Fruit fly (Drosophila melanogaster): ENCODE data around the gene CG8028.

CG8028 gene

DNA sequence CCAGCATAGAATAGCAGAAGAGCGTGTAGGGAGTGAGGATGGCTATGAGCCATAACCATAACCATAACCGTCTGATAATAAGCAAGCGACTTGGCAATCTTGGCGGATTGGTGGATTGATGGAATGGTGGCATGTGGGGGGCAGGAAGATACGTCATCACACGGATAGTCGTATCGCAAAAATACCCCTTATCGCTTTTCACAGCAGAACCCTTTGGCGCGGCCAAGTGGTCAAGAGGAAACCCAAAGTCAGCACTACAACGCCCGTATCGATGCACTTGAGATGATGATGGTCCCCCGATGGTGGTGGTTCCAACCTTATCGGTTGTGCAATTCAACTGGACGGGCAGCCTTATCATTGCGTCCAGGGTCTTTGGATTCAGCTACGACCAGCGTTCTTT, 5.3 kb upstream of the CG8028 start:
- no peak for TF ChIP-seq CTCF (optimal IDR thresholded peaks at IDR 0.05)
- TF ChIP-seq CG8478 (optimal IDR thresholded peaks at IDR 0.05): no peak

DNA sequence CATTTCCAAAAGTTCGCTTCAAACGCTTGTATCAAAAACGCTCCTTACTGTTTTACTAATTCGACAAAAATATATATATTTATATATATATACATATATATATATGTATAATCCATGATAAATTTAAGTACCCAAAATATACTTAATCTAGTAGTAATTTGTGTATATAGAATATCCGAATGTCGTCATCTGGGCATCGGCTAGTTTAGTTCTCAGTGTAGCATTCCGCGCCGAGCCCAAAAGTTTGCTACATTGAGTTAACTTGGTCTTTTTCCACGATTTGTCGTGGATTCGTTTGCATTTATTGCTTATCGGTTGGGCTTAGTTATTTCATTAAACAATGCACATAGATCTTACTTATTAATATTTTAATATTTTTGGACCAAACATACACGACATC, 1.1 kb upstream of the CG8028 start:
- TF ChIP-seq CTCF (optimal IDR thresholded peaks at IDR 0.05) (no peak), CG8478 (optimal IDR thresholded peaks at IDR 0.05) (no peak)

DNA sequence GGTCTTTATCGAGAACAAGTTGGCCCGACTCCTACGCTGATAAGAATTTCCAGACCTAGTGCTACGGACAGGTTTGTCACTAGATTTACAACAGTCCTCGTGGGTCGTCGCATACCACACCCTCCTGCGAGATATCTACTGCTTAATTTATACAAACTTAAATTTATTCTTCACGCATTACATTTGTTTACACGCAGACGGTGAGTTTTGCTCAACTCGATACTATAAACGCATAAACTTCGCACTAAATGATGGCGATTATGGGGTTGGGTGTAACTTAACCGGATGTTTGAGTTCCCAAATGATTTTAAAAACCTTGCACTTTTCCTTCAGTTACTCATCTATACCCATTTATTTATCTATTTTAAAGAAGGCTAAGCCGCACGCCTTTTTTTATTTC, 536 bp upstream of the CG8028 start:
- no peak for TF ChIP-seq CG8478 (optimal IDR thresholded peaks at IDR 0.05)

DNA sequence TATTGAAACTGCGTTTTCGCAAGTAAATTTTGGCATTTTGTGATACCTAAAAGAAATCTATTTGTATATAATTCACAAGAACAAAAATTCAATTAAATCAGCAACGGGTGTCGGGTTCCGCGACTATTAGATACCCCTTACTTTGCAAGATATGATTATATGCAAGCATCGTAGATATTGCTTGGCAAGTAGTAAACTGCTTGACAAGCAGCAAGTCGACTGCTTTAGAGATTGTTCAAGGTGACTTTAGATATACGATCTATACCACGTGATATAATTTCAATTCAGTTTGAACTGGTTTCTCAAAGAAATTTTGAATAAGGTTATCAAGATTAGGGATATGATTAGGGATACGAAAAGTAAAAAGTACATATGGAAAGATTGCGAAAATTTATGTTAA, 1.8 kb downstream of the CG8028 start:
- TF ChIP-seq CTCF (optimal IDR thresholded peaks at IDR 0.05) (no peak), CG8478 (optimal IDR thresholded peaks at IDR 0.05) (no peak)

DNA sequence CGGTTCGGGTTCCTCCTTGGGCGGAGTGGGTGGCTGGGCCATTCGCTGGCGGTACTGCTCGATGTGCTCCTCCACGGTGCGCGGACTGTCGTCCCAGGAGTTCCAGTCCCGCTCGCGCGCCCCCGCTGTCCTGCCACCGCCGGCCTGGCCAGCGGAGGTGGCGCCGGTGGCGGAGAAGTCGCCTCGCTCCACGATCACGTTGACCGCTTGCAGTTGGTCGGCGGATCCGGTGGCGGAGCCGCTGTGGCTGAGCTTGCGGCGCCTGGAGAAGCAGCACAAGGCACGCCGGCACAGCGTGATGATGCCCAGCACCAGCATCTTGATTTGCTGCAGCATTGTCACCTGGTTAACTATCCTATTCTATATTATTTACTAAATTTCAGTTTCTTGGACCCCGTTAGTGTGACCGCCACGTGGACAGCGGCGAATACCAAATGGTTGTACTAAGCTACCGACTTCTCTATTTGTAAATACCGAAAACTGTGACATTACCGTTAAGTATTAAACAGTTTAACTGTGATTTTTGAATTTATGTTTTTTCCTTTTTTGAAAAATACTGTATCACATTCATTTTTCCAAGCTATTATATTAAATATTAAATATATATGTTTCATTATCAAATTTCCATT, 3.5 kb downstream of the CG8028 start, which contains the start of the genes CG32537 and CG32536:
Gene CG32537 (minus strand): TSS at position 51 of the 629 bp plus-strand sequence.
Gene CG32536 (minus strand): TSS at position 410 of the 629 bp plus-strand sequence.
- TF ChIP-seq CTCF (optimal IDR thresholded peaks at IDR 0.05): no peak
- no peak for TF ChIP-seq CG8478 (optimal IDR thresholded peaks at IDR 0.05)

DNA sequence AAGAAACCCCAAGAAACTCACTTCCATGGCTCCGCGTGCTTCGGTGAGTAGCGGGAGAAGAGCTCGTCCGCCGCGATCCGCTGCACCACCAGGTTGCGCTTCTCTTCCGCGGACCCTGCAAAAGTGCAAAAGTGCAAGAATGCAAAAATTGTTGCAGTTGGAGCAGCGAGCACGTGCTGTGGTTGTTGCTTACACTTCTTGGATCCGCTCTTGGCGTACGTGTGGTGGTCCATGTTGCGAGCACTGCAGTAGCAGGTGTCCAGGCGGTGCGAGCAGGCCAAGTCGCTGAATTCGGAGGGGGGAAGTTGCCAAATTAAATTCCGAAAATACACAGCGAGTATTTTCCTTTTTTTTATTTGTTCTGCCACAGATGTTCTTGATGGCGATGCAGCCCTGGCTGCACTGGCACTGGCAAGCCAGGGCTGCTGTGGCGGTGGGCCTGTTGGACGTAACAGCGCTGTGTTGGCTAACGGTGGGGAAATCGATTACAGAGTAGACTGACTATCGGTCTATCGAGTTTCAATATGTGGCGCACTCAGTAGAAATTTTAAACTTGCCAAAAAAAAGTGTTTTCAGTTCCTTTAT, 11.6 kb downstream of the CG8028 start, which contains the start of gene CG8010:
Gene CG8010 (minus strand): TSS at position 413 of the 585 bp plus-strand sequence.
- no peak for TF ChIP-seq CG8478 (optimal IDR thresholded peaks at IDR 0.05)
- peak; percentile 27 to 35 for TF ChIP-seq CTCF (optimal IDR thresholded peaks at IDR 0.05)

DNA sequence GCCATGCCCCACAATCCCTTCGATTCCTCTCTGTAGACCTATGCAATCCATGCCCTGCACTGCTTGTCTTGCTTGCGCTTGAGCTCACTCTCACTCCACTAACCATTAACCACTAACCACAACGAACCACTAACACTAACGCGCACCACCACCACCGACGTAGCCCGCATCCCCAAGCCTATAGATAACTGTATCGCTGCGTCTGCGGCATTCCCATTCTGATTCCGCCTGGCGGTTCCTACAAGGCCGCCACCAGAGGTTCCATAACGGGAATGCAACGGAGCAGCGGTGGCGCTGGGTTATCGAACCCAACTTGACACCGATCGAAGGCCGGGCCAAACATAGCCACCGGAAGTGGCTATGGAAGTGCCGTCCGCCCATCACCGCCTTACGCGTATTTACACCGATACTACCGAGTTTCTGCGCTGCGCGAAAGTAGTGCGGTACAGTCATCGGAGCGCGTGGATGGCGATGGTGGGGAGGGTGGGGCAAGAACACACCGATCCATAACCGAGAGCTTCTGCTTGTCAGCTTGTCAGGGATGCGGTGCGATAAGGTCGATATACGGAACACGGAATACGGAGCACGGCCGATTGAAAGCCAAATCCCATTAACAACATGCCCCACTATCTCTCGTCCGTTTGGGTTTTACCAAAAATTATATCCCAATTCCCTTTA, 14.2 kb downstream of the CG8028 start:
- TF ChIP-seq CG8478 (optimal IDR thresholded peaks at IDR 0.05): no peak
- TF ChIP-seq CTCF (optimal IDR thresholded peaks at IDR 0.05): no peak

dm6 chrX:19264396-19264795, 15.8 kb downstream of the CG8028 start:
- TF ChIP-seq CG8478 (optimal IDR thresholded peaks at IDR 0.05): no peak
- no peak for TF ChIP-seq CTCF (optimal IDR thresholded peaks at IDR 0.05)

DNA sequence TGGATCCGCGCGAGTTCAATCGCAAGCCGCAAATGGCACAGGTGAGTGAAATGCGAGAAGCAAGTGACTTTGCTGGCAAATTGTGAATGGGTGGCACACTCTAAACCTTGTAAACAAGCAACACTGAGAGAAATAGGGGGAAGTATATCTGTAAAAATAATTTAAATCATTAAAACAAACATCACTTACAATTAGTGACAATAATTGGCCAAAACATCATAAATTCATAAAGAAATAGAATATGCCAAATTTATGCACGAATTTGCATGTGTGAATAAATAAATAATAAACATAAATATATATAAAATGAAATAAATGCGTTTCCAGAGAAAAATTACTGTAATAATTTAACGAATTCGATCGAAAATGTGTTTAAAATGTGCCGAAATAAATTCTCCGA, 17.6 kb downstream of the CG8028 start:
- no peak for TF ChIP-seq CG8478 (optimal IDR thresholded peaks at IDR 0.05)
- TF ChIP-seq CTCF (optimal IDR thresholded peaks at IDR 0.05): no peak

DNA sequence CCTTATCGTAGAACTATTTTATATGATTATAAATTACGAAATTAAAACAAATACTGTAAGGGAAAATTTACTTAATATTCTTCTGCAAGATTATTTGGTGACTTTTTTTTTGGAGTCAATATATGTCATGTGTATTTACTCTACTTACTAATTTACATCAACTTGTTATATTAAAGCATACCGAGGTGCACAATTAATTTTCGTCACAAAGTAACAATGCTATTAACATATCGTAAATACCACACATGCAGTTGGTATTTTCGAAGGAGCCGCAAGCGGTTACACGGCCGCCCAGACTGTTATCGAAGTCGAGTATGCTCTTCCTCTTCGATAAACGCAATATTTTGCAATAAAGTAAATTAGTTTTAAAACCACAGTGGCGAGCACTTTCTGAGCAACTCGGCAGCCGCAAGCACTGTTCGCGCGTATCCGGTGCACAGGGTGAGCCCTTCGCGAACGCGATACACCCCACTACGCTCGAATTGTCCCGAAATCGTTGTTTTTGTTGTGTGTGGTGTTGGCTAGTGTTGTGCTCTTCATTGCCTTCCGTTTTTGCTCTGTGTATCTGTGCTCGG, 18.5 kb downstream of the CG8028 start, which contains the start of gene Vav:
Gene Vav (plus strand): TSS at position 293 of the 575 bp plus-strand sequence.
- peak; percentile 7 to 35 for TF ChIP-seq CTCF (optimal IDR thresholded peaks at IDR 0.05)
- TF ChIP-seq CG8478 (optimal IDR thresholded peaks at IDR 0.05): no peak

DNA sequence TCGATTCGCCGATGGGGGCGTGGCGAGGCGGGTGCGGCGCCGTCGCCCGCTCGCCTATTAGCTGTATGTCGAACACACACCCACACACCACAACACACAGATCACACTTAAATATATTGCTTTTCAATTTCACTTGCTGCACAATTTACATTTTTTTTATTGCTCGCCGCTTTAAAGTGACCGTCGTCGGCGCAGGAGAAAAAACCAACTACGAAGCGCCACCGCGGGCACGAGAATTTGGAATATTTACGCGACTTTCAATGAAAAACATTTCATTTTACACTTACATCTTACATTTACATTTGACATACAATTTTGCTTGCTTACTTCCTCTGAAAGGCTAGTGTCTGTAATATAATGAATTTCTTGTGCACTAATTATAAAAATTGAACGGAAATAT, 19.1 kb downstream of the CG8028 start, which contains the start of gene rictor:
Gene rictor (minus strand): TSS at position 170 of the 400 bp plus-strand sequence.
- no peak for TF ChIP-seq CG8478 (optimal IDR thresholded peaks at IDR 0.05)
- peak; percentile 55 to 71 for TF ChIP-seq CTCF (optimal IDR thresholded peaks at IDR 0.05)

dm6 chrX:19260696-19260989, 19.5 kb downstream of the CG8028 start:
- no peak for TF ChIP-seq CG8478 (optimal IDR thresholded peaks at IDR 0.05)
- no peak for TF ChIP-seq CTCF (optimal IDR thresholded peaks at IDR 0.05)

DNA sequence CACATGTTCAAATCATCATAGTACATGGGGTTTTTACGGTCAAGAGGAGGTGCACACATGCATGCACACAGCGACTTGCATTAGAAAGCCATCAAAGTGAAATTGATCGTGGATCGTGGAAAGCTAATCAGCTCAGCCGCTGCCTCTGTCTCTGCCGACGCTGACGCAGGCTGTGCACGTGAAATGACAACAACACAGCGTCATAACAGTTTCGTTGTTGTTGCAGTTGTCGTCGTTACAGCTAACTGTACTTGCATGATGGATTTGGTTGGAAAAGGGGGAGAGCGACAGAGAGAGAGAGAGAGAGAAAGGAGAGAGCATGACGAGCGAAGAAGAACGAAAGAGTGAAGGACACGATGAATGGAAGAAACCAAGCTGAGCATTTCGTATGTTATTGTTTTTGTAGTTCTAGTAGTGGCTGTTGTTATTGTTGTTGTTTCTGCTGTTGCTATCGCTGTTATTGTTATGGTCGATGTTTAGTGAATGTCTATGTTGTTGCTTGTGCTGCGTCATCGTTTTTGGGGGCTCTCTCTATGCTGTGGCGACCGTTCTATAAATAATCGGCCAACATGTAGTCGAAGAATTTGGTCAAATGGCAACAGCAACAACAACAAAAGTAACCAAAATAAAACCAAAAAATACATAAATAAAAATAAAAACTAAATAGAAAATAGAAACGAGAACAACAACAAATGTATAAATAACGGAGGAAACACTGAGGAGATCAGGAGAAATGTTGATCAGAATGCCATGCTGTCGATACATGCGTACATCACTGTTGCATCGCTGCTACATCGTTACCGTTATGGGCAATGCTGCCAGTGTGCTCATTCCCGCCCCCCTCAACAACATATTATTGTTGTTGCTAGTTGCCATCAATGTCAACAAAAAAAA, 20.1 kb downstream of the CG8028 start:
- no peak for TF ChIP-seq CG8478 (optimal IDR thresholded peaks at IDR 0.05)
- no peak for TF ChIP-seq CTCF (optimal IDR thresholded peaks at IDR 0.05)

dm6 chrX:19250151-19250550, 30.0 kb downstream of the CG8028 start:
- TF ChIP-seq CTCF (optimal IDR thresholded peaks at IDR 0.05): no peak
- TF ChIP-seq CG8478 (optimal IDR thresholded peaks at IDR 0.05): no peak

- no peak for TF ChIP-seq CG8478 (optimal IDR thresholded peaks at IDR 0.05)
- TF ChIP-seq CTCF (optimal IDR thresholded peaks at IDR 0.05): no peak
These were observed 30.8 kb downstream of the CG8028 start for dm6 chrX:19249339-19249738.

Data from S2 (cell line).